Fruit fly (Drosophila melanogaster) whole organism, prepupa: ENCODE data around the gene CG12229.

Source experiments
- CG11902 ChIP-seq: fragments of 200-800 bp; sonication (Bioruptor generic); optimal IDR thresholded peaks from 3 replicates; lab custom pipeline; 2016; ENCODE audit warnings: missing biosample characterization, missing genetic modification characterization
- CG16779 ChIP-seq: fragments of 200-800 bp; sonication (Bioruptor generic); optimal IDR thresholded peaks from 3 replicates; lab custom pipeline; 2017; ENCODE audit warnings: missing biosample characterization, mild to moderate bottlenecking, missing genetic modification characterization
- Met ChIP-seq: fragments of 200-800 bp; sonication (Bioruptor generic); optimal IDR thresholded peaks from 3 replicates; lab custom pipeline; 2016; ENCODE audit warnings: missing biosample characterization, missing genetic modification characterization
- Sox102F ChIP-seq: fragments of 200-800 bp; sonication (Bioruptor generic); optimal IDR thresholded peaks from 2 replicates; lab custom pipeline; 2016; ENCODE audit warnings: missing biosample characterization, mild to moderate bottlenecking, missing genetic modification characterization
- Sox15 ChIP-seq: fragments of 200-800 bp; sonication (Bioruptor generic); optimal IDR thresholded peaks from 3 replicates; lab custom pipeline; 2016; ENCODE audit warnings: missing biosample characterization, missing genetic modification characterization
- fd59A ChIP-seq: fragments of 200-800 bp; sonication (Bioruptor generic); optimal IDR thresholded peaks from 2 replicates; lab custom pipeline; 2017; ENCODE audit warnings: missing biosample characterization, mild to moderate bottlenecking, missing genetic modification characterization, missing genetic modification reagents
- pdm3 ChIP-seq: fragments of 200-800 bp; sonication (Bioruptor generic); optimal IDR thresholded peaks from 3 replicates; lab custom pipeline; 2016; ENCODE audit warnings: missing biosample characterization, missing genetic modification characterization
- ss ChIP-seq, 2 experiments: fragments of 200-800 bp; sonication (Bioruptor generic); optimal IDR thresholded peaks; 2 replicates in 1 of 2; 3 replicates in 1 of 2; lab custom pipeline; 2017 to 2018; ENCODE audit warnings: mild to moderate bottlenecking in 2 of 2, missing biosample characterization in 2 of 2, missing genetic modification characterization in 2 of 2, moderate library complexity in 1 of 2

dm6 chr3L:17411273-17411672 is 25.0 kb downstream of the CG12229 start:
- TF ChIP-seq Sox15 (GFP tag; lab: Kevin White, UChicago) = no peak
- no peak for TF ChIP-seq CG16779 (tag; lab: Kevin White, UChicago)
- no peak for TF ChIP-seq Sox102F (GFP tag; lab: Kevin White, UChicago)
- TF ChIP-seq pdm3 (GFP tag; lab: Kevin White, UChicago) = no peak
- no peak for TF ChIP-seq fd59A (GFP tag; lab: Kevin White, UChicago)
- TF ChIP-seq ss (GFP tag; optimal IDR thresholded peaks at IDR 0.05; lab: Kevin White, UChicago) = no peak
- TF ChIP-seq CG11902 (GFP tag; lab: Kevin White, UChicago) = no peak
- TF ChIP-seq Met (GFP tag; lab: Kevin White, UChicago) = no peak
